Fruit fly (Drosophila melanogaster) whole organism, pupa: ENCODE results near the gene Pbp45.

Source experiments
- CG10348 ChIP-seq: fragments of 200-800 bp; sonication (Bioruptor generic); IDR thresholded peaks from 2 replicates; pipeline ENCODE4 v1.3.6; 2022; ENCODE audit warnings: missing biosample characterization, missing genetic modification characterization
- CG12605 ChIP-seq: fragments of 200-800 bp; sonication (Bioruptor generic); IDR thresholded peaks from 2 replicates; pipeline ENCODE4 v1.3.6; 2022; ENCODE audit warnings: missing biosample characterization, missing genetic modification characterization
- CG17806 ChIP-seq: fragments of 200-800 bp; sonication (Bioruptor generic); optimal IDR thresholded peaks from 2 replicates; lab custom pipeline; 2018; ENCODE audit warnings: missing biosample characterization, mild to moderate bottlenecking, missing genetic modification characterization, moderate library complexity
- CG32121 ChIP-seq: fragments of 200-800 bp; sonication (Bioruptor generic); IDR thresholded peaks from 2 replicates; pipeline ENCODE4 v1.3.6; 2022; ENCODE audit warnings: missing biosample characterization, missing genetic modification characterization
- CG8159 ChIP-seq: fragments of 200-800 bp; sonication (Bioruptor generic); optimal IDR thresholded peaks from 3 replicates; lab custom pipeline; 2018; ENCODE audit warnings: missing biosample characterization, mild to moderate bottlenecking, missing genetic modification characterization, moderate library complexity
- EcR ChIP-seq: fragments of 200-800 bp; sonication (Bioruptor generic); optimal IDR thresholded peaks from 3 replicates; lab custom pipeline; 2019; ENCODE audit warnings: missing biosample characterization, missing genetic modification characterization, mild to moderate bottlenecking, moderate library complexity, missing genetic modification reagents
- fd96Ca ChIP-seq: fragments of 200-800 bp; sonication (Bioruptor generic); IDR thresholded peaks from 3 replicates; pipeline ENCODE4 v1.3.6; 2022; ENCODE audit warnings: missing biosample characterization, missing genetic modification characterization

DNA sequence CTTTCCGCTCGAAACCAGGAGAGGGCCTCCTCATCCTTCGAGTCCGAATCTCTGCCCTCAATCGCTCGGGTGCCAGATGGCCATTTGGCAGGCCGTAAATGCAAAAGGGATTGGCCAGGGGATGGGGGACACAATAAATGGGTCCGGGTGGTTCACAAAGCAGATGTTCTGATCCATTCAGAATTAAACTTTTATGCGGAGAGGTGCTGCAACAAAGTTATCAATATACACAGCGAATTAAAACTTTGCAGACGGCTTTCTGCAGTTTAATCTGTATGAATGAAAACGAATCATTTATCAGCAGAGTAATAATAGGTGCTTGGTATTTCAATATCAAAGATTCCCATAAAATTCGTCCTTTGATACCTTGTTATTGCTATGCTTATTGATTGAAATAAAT, 32.0 kb downstream of the Pbp45 start:
- TF ChIP-seq CG10348 (GFP tag; lab: Robert Waterston, UW), result no peak
- no peak for TF ChIP-seq EcR (GFP tag; lab: Kevin White, UChicago)
- TF ChIP-seq CG17806 (tag; lab: Kevin White, UChicago), result no peak
- no peak for TF ChIP-seq CG12605 (GFP tag; lab: Robert Waterston, UW)
- no peak for TF ChIP-seq CG32121
- TF ChIP-seq fd96Ca (GFP tag; lab: Robert Waterston, UW), result no peak
- TF ChIP-seq CG8159 (tag; lab: Kevin White, UChicago), result no peak
